Worm (Caenorhabditis elegans) whole organism, late embryonic: ENCODE results near the gene tag-153.

ENCODE experiments used
- ama-1 ChIP-seq: fragments of 150-350 bp; optimal IDR thresholded peaks from 2 replicates; lab custom pipeline; 2014
- ceh-19 ChIP-seq: fragments of 200-800 bp; sonication (Bioruptor generic); optimal IDR thresholded peaks from 2 replicates; lab custom pipeline; 2018; ENCODE audit warnings: mild to moderate bottlenecking, missing genetic modification characterization, missing compliant biosample characterization
- rnt-1 ChIP-seq: sonication (generic microtip); optimal IDR thresholded peaks from 2 replicates; lab custom pipeline; 2016; ENCODE audit warnings: missing genetic modification characterization, missing compliant biosample characterization
- tbx-2 ChIP-seq: sonication (generic microtip); optimal IDR thresholded peaks from 2 replicates; lab custom pipeline; 2016; ENCODE audit warnings: missing genetic modification characterization, missing compliant biosample characterization
- unc-55 ChIP-seq: sonication (generic microtip); optimal IDR thresholded peaks from 2 replicates; lab custom pipeline; 2017; ENCODE audit warnings: missing biosample characterization, missing genetic modification reagents, missing genetic modification characterization

- TF ChIP-seq ceh-19 (GFP tag; lab: Kevin White, UChicago), result no peak
- TF ChIP-seq rnt-1 (tag; lab: Kevin White, UChicago), result no peak
- TF ChIP-seq ama-1 (lab: Kevin White, UChicago), result no peak
- no peak for TF ChIP-seq tbx-2 (tag; lab: Kevin White, UChicago)
- TF ChIP-seq unc-55 (GFP tag; lab: Kevin White, UChicago), result no peak
Measured at ce11 chrV:9297332-9297731, 25.6 kb upstream of the tag-153 start, which contains the start of gene F44A2.5.
